Worm (Caenorhabditis elegans) whole organism, young adult: ENCODE results near the gene T08G3.13.
A peak's percentile ranks its signal among the peaks of the same experiment; 100 is the strongest.

Source experiments
- D2030.7 ChIP-seq: fragments of 200-800 bp; sonication (Bioruptor generic); IDR thresholded peaks from 2 replicates; pipeline ENCODE4 v1.3.6; 2022; ENCODE audit warnings: missing genetic modification reagents, missing genetic modification characterization, missing compliant biosample characterization
- F10E7.11 ChIP-seq: sonication (generic microtip); optimal IDR thresholded peaks from 2 replicates; lab custom pipeline; 2017; ENCODE audit warnings: mild to moderate bottlenecking, missing genetic modification characterization, moderate library complexity, missing compliant biosample characterization
- F33H1.4 ChIP-seq: fragments of 200-800 bp; sonication (Bioruptor generic); IDR thresholded peaks from 2 replicates; pipeline ENCODE4 v1.3.6; 2022; ENCODE audit warnings: missing genetic modification reagents, missing genetic modification characterization, missing compliant biosample characterization
- F39B2.1 ChIP-seq: fragments of 200-800 bp; sonication (Bioruptor generic); IDR thresholded peaks from 2 replicates; pipeline ENCODE4 v1.3.6; 2022; ENCODE audit warnings: missing genetic modification reagents, missing genetic modification characterization, missing compliant biosample characterization
- K11D2.4 ChIP-seq: fragments of 200-800 bp; sonication (Bioruptor generic); IDR thresholded peaks from 2 replicates; pipeline ENCODE4 v1.3.6; 2022; ENCODE audit warnings: missing genetic modification reagents, missing genetic modification characterization, missing compliant biosample characterization
- T07F8.4 ChIP-seq: sonication (generic microtip); optimal IDR thresholded peaks from 2 replicates; lab custom pipeline; 2016; ENCODE audit warnings: mild to moderate bottlenecking, missing genetic modification characterization, moderate library complexity, missing compliant biosample characterization
- Y53G8AR.9 ChIP-seq: fragments of 200-800 bp; sonication (Bioruptor generic); conservative IDR thresholded peaks from 2 replicates; pipeline ENCODE4 v1.3.6; 2022; ENCODE audit warnings: missing genetic modification reagents, missing genetic modification characterization, missing compliant biosample characterization
- Y56A3A.18 ChIP-seq: fragments of 200-800 bp; sonication (Bioruptor generic); IDR thresholded peaks from 2 replicates; pipeline ENCODE4 v1.3.6; 2022; ENCODE audit warnings: missing genetic modification reagents, missing genetic modification characterization, missing compliant biosample characterization
- Y67H2A.10 ChIP-seq: fragments of 200-800 bp; sonication (Bioruptor generic); conservative IDR thresholded peaks from 2 replicates; pipeline ENCODE4 v1.3.6; 2022; ENCODE audit warnings: missing genetic modification reagents, missing genetic modification characterization, missing compliant biosample characterization
- Y95B8A.8 ChIP-seq: fragments of 200-800 bp; sonication (Bioruptor generic); IDR thresholded peaks from 2 replicates; pipeline ENCODE4 v1.3.6; 2022; ENCODE audit warnings: missing genetic modification reagents, missing genetic modification characterization, missing compliant biosample characterization
- chd-7 ChIP-seq: sonication (generic microtip); optimal IDR thresholded peaks from 2 replicates; lab custom pipeline; 2016; ENCODE audit warnings: mild to moderate bottlenecking, missing genetic modification characterization, moderate library complexity, missing compliant biosample characterization
- dox-1 ChIP-seq: fragments of 200-800 bp; sonication (Bioruptor generic); IDR thresholded peaks from 2 replicates; pipeline ENCODE4 v1.3.6; 2022; ENCODE audit warnings: missing genetic modification reagents, missing genetic modification characterization, missing compliant biosample characterization
- dpff-1 ChIP-seq: sonication (generic microtip); optimal IDR thresholded peaks from 2 replicates; lab custom pipeline; 2017; ENCODE audit warnings: mild to moderate bottlenecking, missing genetic modification characterization, missing compliant biosample characterization
- egl-44 ChIP-seq: fragments of 200-800 bp; sonication (Bioruptor generic); IDR thresholded peaks from 2 replicates; pipeline ENCODE4 v1.3.6; 2022; ENCODE audit warnings: missing genetic modification reagents, missing genetic modification characterization, missing compliant biosample characterization
- ets-4 ChIP-seq: fragments of 200-800 bp; sonication (Bioruptor generic); optimal IDR thresholded peaks from 2 replicates; lab custom pipeline; 2018; ENCODE audit warnings: mild to moderate bottlenecking, missing genetic modification characterization, missing compliant biosample characterization
- gei-17 ChIP-seq: fragments of 200-800 bp; sonication (Bioruptor generic); optimal IDR thresholded peaks from 2 replicates; lab custom pipeline; 2018; ENCODE audit warnings: mild to moderate bottlenecking, missing genetic modification characterization, missing compliant biosample characterization
- him-1 ChIP-seq: sonication (generic microtip); optimal IDR thresholded peaks from 2 replicates; lab custom pipeline; 2016; ENCODE audit warnings: missing genotype, missing genetic modification reagents, missing genetic modification characterization, missing compliant biosample characterization
- hlh-12 ChIP-seq: sonication (generic microtip); optimal IDR thresholded peaks from 2 replicates; lab custom pipeline; 2016; ENCODE audit warnings: missing genetic modification characterization, missing compliant biosample characterization
- hlh-26 ChIP-seq: fragments of 200-800 bp; sonication (Bioruptor generic); conservative IDR thresholded peaks from 2 replicates; pipeline ENCODE4 v1.3.6; 2022; ENCODE audit warnings: missing genetic modification reagents, missing genetic modification characterization, missing compliant biosample characterization
- let-526 ChIP-seq: fragments of 200-800 bp; sonication (Bioruptor generic); IDR thresholded peaks from 2 replicates; pipeline ENCODE4 v1.3.6; 2022; ENCODE audit warnings: missing genetic modification reagents, missing genetic modification characterization, missing compliant biosample characterization
- let-607 ChIP-seq, 2 experiments: fragments of 200-800 bp in 1 of 2; sonication (Bioruptor generic) in 1 of 2; sonication (generic microtip) in 1 of 2; optimal IDR thresholded peaks; 2 replicates each; lab custom pipeline; 2016 to 2018; ENCODE audit warnings: mild to moderate bottlenecking in 2 of 2, missing compliant biosample characterization in 2 of 2, missing genetic modification characterization in 2 of 2, moderate library complexity in 2 of 2, missing genotype in 1 of 2
- lin-26 ChIP-seq: fragments of 200-800 bp; sonication (Bioruptor generic); IDR thresholded peaks from 2 replicates; pipeline ENCODE4 v1.3.6; 2022; ENCODE audit warnings: missing genetic modification reagents, missing genetic modification characterization, missing compliant biosample characterization
- lsl-1 ChIP-seq: fragments of 200-800 bp; sonication (Bioruptor generic); optimal IDR thresholded peaks from 2 replicates; lab custom pipeline; 2018; ENCODE audit warnings: mild to moderate bottlenecking, missing genetic modification characterization, moderate library complexity, missing compliant biosample characterization
- mcd-1 ChIP-seq: fragments of 200-800 bp; sonication (Bioruptor generic); IDR thresholded peaks from 2 replicates; pipeline ENCODE4 v1.3.6; 2022; ENCODE audit warnings: missing genetic modification reagents, missing genetic modification characterization, missing compliant biosample characterization
- mes-4 ChIP-seq: sonication (generic microtip); optimal IDR thresholded peaks from 2 replicates; lab custom pipeline; 2016; ENCODE audit warnings: missing genotype, missing genetic modification characterization, missing compliant biosample characterization
- nfya-2 ChIP-seq: fragments of 200-800 bp; sonication (Bioruptor generic); IDR thresholded peaks from 2 replicates; pipeline ENCODE4 v1.3.6; 2022; ENCODE audit warnings: missing genetic modification reagents, missing genetic modification characterization, missing compliant biosample characterization
- nhr-80 ChIP-seq: sonication (generic microtip); optimal IDR thresholded peaks from 2 replicates; lab custom pipeline; 2016; ENCODE audit warnings: missing genetic modification characterization, missing compliant biosample characterization
- repo-1 ChIP-seq: sonication (generic microtip); optimal IDR thresholded peaks from 2 replicates; lab custom pipeline; 2017; ENCODE audit warnings: mild to moderate bottlenecking, missing genetic modification characterization, missing compliant biosample characterization
- snpc-4 ChIP-seq, 5 experiments: fragments of 150-350 bp in 1 of 5; sonication (generic microtip) in 4 of 5; optimal IDR thresholded peaks; 2 replicates each; lab custom pipeline; 2014 to 2018; ENCODE audit warnings: missing genetic modification characterization in 5 of 5, missing biosample characterization in 3 of 5, antibody characterized with exemption in 2 of 5, mild to moderate bottlenecking in 2 of 5, missing compliant biosample characterization in 2 of 5, missing genotype in 2 of 5, moderate library complexity in 2 of 5, missing genetic modification reagents in 1 of 5
- xnd-1 ChIP-seq: sonication (generic microtip); optimal IDR thresholded peaks from 2 replicates; lab custom pipeline; 2016; ENCODE audit warnings: missing genotype, missing genetic modification reagents, missing genetic modification characterization, missing compliant biosample characterization
- zfh-2 ChIP-seq: fragments of 200-800 bp; sonication (Bioruptor generic); conservative IDR thresholded peaks from 2 replicates; pipeline ENCODE4 v1.3.6; 2022; ENCODE audit warnings: missing genetic modification reagents, missing genetic modification characterization, missing compliant biosample characterization
- ztf-25 ChIP-seq: fragments of 200-800 bp; sonication (Bioruptor generic); IDR thresholded peaks from 2 replicates; pipeline ENCODE4 v1.3.6; 2022; ENCODE audit warnings: missing genetic modification reagents, missing genetic modification characterization, missing compliant biosample characterization

Gene T08G3.13

ce11 chrV:16401519-16401918, 46.3 kb upstream of the T08G3.13 start, which contains the start of gene F13A7.14 (continued):
- 0 out of 2 replicates have a peak, but pooled peaks have one; percentile 37 for TF ChIP-seq K11D2.4 (GFP tag; lab: Robert Waterston, UW)
- peak; percentile 75 for TF ChIP-seq dox-1
- no peak for TF ChIP-seq dpff-1 (tag; lab: Kevin White, UChicago)
- TF ChIP-seq F33H1.4 (GFP tag; lab: Robert Waterston, UW), result peak; percentile 51
- peak in 1 of 2 experiments; percentile 46 for TF ChIP-seq let-607 (tag; optimal IDR thresholded peaks at IDR 0.05; lab: Kevin White, UChicago)
- no peak for TF ChIP-seq repo-1
- no peak for TF ChIP-seq gei-17 (GFP tag; lab: Kevin White, UChicago)

- TF ChIP-seq F10E7.11 (tag; lab: Kevin White, UChicago) (no peak), nhr-80 (tag; lab: Kevin White, UChicago) (no peak), chd-7 (no peak)
These were observed 43.9 kb upstream of the T08G3.13 start, which contains the start of gene syp-1 for ce11 chrV:16403974-16404373. Gene syp-1 (plus strand): TSS chrV:16404274.

ce11 chrV:16405366-16405765, 42.5 kb upstream of the T08G3.13 start:
- TF ChIP-seq F39B2.1 (GFP tag; lab: Robert Waterston, UW), result no peak
- peak; percentile 46; the same call in 1 of the 2 replicates for TF ChIP-seq mcd-1
- TF ChIP-seq lsl-1 (GFP tag; lab: Kevin White, UChicago), result peak; percentile 81
- no peak for TF ChIP-seq Y56A3A.18 (GFP tag; lab: Robert Waterston, UW)
- peak; percentile 3 for TF ChIP-seq snpc-4 (GFP tag; optimal IDR thresholded peaks at IDR 0.05; lab: Kevin White, UChicago)
- TF ChIP-seq snpc-4 (tag; optimal IDR thresholded peaks at IDR 0.05; lab: Kevin White, UChicago), result peak in 1 of 4 experiments; percentile 14
- peak; percentile 16 for TF ChIP-seq him-1 (tag; lab: Kevin White, UChicago)

ce11 chrV:16406357-16406756, 41.5 kb upstream of the T08G3.13 start:
- no peak for TF ChIP-seq xnd-1 (tag; lab: Kevin White, UChicago)
- TF ChIP-seq lin-26 (GFP tag; lab: Robert Waterston, UW), result no peak

- TF ChIP-seq ets-4 (GFP tag; lab: Kevin White, UChicago) (no peak), dox-1 (no peak), gei-17 (GFP tag; lab: Kevin White, UChicago) (no peak), hlh-26 (GFP tag; lab: Robert Waterston, UW) (no peak), hlh-12 (tag; lab: Kevin White, UChicago) (no peak), him-1 (tag; lab: Kevin White, UChicago) (no peak), Y53G8AR.9 (GFP tag; lab: Robert Waterston, UW) (no peak), Y95B8A.8 (GFP tag; lab: Robert Waterston, UW) (no peak), nfya-2 (GFP tag; lab: Robert Waterston, UW) (no peak), T07F8.4 (tag; lab: Kevin White, UChicago) (no peak), F39B2.1 (GFP tag; lab: Robert Waterston, UW) (no peak), Y67H2A.10 (GFP tag; lab: Robert Waterston, UW) (no peak), ztf-25 (GFP tag; lab: Robert Waterston, UW) (no peak), mes-4 (no peak), zfh-2 (GFP tag; lab: Robert Waterston, UW) (no peak), egl-44 (no peak), let-526 (GFP tag; lab: Robert Waterston, UW) (no peak), D2030.7 (GFP tag; lab: Robert Waterston, UW) (no peak)
These were observed 40.2 kb upstream of the T08G3.13 start, which contains the start of gene F26D2.3 for ce11 chrV:16407663-16408062. Gene F26D2.3 (plus strand): TSS chrV:16407963.
